Fruit fly (Drosophila melanogaster) whole organism, wandering third instar larva: ENCODE measurements around the gene GCC185.

Experiments
- Abd-B ChIP-seq: fragments of >200 bp; optimal IDR thresholded peaks from 2 replicates; lab custom pipeline; 2017; ENCODE audit warnings: missing biosample characterization, missing genetic modification characterization
- CG32264 ChIP-seq: fragments of 200-800 bp; sonication (Bioruptor generic); optimal IDR thresholded peaks from 2 replicates; lab custom pipeline; 2016; ENCODE audit warnings: missing biosample characterization, missing genetic modification characterization
- CG9705 ChIP-seq: fragments of 200-800 bp; sonication (Bioruptor generic); optimal IDR thresholded peaks from 2 replicates; lab custom pipeline; 2018; ENCODE audit warnings: missing biosample characterization, mild to moderate bottlenecking, missing genetic modification characterization
- CrebA ChIP-seq: fragments of 200-800 bp; sonication (Bioruptor generic); optimal IDR thresholded peaks from 2 replicates; lab custom pipeline; 2016; ENCODE audit warnings: missing biosample characterization, mild to moderate bottlenecking, missing genetic modification characterization, borderline replicate concordance
- Dfd ChIP-seq: fragments of >200 bp; optimal IDR thresholded peaks from 2 replicates; lab custom pipeline; 2017; ENCODE audit warnings: missing biosample characterization, missing genetic modification characterization
- Dif ChIP-seq: fragments of 200-275, 200-300 bp; sonication (Bioruptor generic); optimal IDR thresholded peaks from 2 replicates; lab custom pipeline; 2018; ENCODE audit warnings: missing biosample characterization, missing genetic modification characterization; ENCODE audit not compliant: partially characterized antibody
- GATAd ChIP-seq: sonication (Bioruptor generic); optimal IDR thresholded peaks from 2 replicates; lab custom pipeline; 2016; ENCODE audit warnings: missing biosample characterization, missing genetic modification characterization
- HLH106 ChIP-seq: fragments of 200-800 bp; optimal IDR thresholded peaks from 3 replicates; lab custom pipeline; 2019; ENCODE audit warnings: missing biosample characterization, mild to moderate bottlenecking, missing genetic modification characterization, moderate library complexity
- Hnf4 ChIP-seq: fragments of 200-800 bp; sonication (Bioruptor generic); optimal IDR thresholded peaks from 2 replicates; lab custom pipeline; 2016; ENCODE audit warnings: missing biosample characterization, mild to moderate bottlenecking, missing genetic modification characterization
- Hr78 ChIP-seq: fragments of >200 bp; optimal IDR thresholded peaks from 2 replicates; lab custom pipeline; 2017; ENCODE audit warnings: missing biosample characterization, missing genetic modification characterization
- Hr83 ChIP-seq: fragments of 200-300 bp; sonication (Bioruptor generic); optimal IDR thresholded peaks from 2 replicates; lab custom pipeline; 2016; ENCODE audit warnings: missing biosample characterization, mild to moderate bottlenecking, missing genetic modification characterization, moderate library complexity; ENCODE audit not compliant: poor library complexity, severe bottlenecking
- Jra ChIP-seq: sonication (Bioruptor generic); optimal IDR thresholded peaks from 2 replicates; lab custom pipeline; 2016; ENCODE audit warnings: missing biosample characterization, missing genetic modification characterization
- Mio ChIP-seq: sonication (Bioruptor generic); optimal IDR thresholded peaks from 2 replicates; lab custom pipeline; 2016; ENCODE audit warnings: missing biosample characterization, missing genetic modification characterization
- Myc ChIP-seq: fragments of >200 bp; optimal IDR thresholded peaks from 2 replicates; lab custom pipeline; 2017
- N ChIP-seq: fragments of >200 bp; optimal IDR thresholded peaks from 2 replicates; lab custom pipeline; 2018; ENCODE audit warnings: missing biosample characterization, missing external identifiers, missing genetic modification characterization
- OdsH ChIP-seq: fragments of 200-800 bp; sonication (Bioruptor generic); optimal IDR thresholded peaks from 2 replicates; lab custom pipeline; 2016; ENCODE audit warnings: missing biosample characterization, mild to moderate bottlenecking, missing genetic modification characterization
- Rel ChIP-seq, 2 experiments: fragments of 200-800 bp; sonication (Bioruptor generic) in 1 of 2; optimal IDR thresholded peaks; 2 replicates in 1 of 2; 3 replicates in 1 of 2; lab custom pipeline; 2016 to 2019; ENCODE audit warnings: mild to moderate bottlenecking in 2 of 2, missing biosample characterization in 2 of 2, missing genetic modification characterization in 2 of 2, moderate library complexity in 1 of 2
- Sp1 ChIP-seq: fragments of 200-800 bp; sonication (Bioruptor generic); optimal IDR thresholded peaks from 3 replicates; lab custom pipeline; 2019; ENCODE audit warnings: missing biosample characterization, mild to moderate bottlenecking, missing genetic modification characterization, moderate library complexity
- Vsx2 ChIP-seq: fragments of 200-300, 225-300 bp; sonication (Bioruptor generic); optimal IDR thresholded peaks from 2 replicates; lab custom pipeline; 2018; ENCODE audit warnings: missing biosample characterization, missing genetic modification characterization; ENCODE audit not compliant: partially characterized antibody
- br ChIP-seq: fragments of 200-800 bp; sonication (Bioruptor generic); optimal IDR thresholded peaks from 2 replicates; lab custom pipeline; 2016; ENCODE audit warnings: missing biosample characterization, missing genetic modification characterization
- brk ChIP-seq: fragments of 200-800 bp; sonication (Bioruptor generic); optimal IDR thresholded peaks from 2 replicates; lab custom pipeline; 2016; ENCODE audit warnings: missing biosample characterization, mild to moderate bottlenecking, missing genetic modification characterization
- dl ChIP-seq, 2 experiments: fragments of 175-275, 200-275 bp in 1 of 2; fragments of 200-275 bp in 1 of 2; sonication (Bioruptor generic); optimal IDR thresholded peaks; lab custom pipeline; 2018; ENCODE audit warnings: mild to moderate bottlenecking in 2 of 2, missing biosample characterization in 2 of 2, missing genetic modification characterization in 2 of 2, moderate library complexity in 2 of 2; ENCODE audit not compliant: partially characterized antibody in 2 of 2, insufficient read depth in 1 of 2
- dmrt93B ChIP-seq: fragments of 200-800 bp; sonication (Bioruptor generic); optimal IDR thresholded peaks from 2 replicates; lab custom pipeline; 2018; ENCODE audit warnings: missing biosample characterization, mild to moderate bottlenecking, missing genetic modification characterization
- dsf ChIP-seq: sonication (Bioruptor generic); optimal IDR thresholded peaks from 2 replicates; lab custom pipeline; 2016; ENCODE audit warnings: missing biosample characterization, missing genetic modification characterization, borderline replicate concordance
- ey ChIP-seq: fragments of 200-800 bp; sonication (Bioruptor generic); optimal IDR thresholded peaks from 2 replicates; lab custom pipeline; 2016; ENCODE audit warnings: missing biosample characterization, missing genetic modification characterization
- foxo ChIP-seq, 2 experiments: fragments of 200-800 bp; sonication (Bioruptor generic); optimal IDR thresholded peaks; 2 replicates in 1 of 2; 3 replicates in 1 of 2; lab custom pipeline; 2016 to 2017; ENCODE audit warnings: missing biosample characterization in 2 of 2, missing genetic modification characterization in 2 of 2
- fru ChIP-seq: fragments of 200-800 bp; sonication (Bioruptor generic); optimal IDR thresholded peaks from 3 replicates; lab custom pipeline; 2016; ENCODE audit warnings: missing biosample characterization, mild to moderate bottlenecking, missing genetic modification characterization
- h ChIP-seq: fragments of 200-800 bp; sonication (Bioruptor generic); optimal IDR thresholded peaks from 3 replicates; lab custom pipeline; 2016; ENCODE audit warnings: missing biosample characterization, mild to moderate bottlenecking, missing genetic modification characterization
- jim ChIP-seq: fragments of 175-275, 200-325 bp; sonication (Bioruptor generic); optimal IDR thresholded peaks from 2 replicates; lab custom pipeline; 2016; ENCODE audit warnings: missing biosample characterization, mild to moderate bottlenecking, missing genetic modification characterization
- lola ChIP-seq: fragments of >200 bp; optimal IDR thresholded peaks from 2 replicates; lab custom pipeline; 2017; ENCODE audit warnings: missing biosample characterization, missing genetic modification characterization
- pan ChIP-seq: fragments of >200 bp; optimal IDR thresholded peaks from 2 replicates; lab custom pipeline; 2017
- psq ChIP-seq: fragments of 200-800 bp; sonication (Bioruptor generic); optimal IDR thresholded peaks from 3 replicates; lab custom pipeline; 2017; ENCODE audit warnings: missing biosample characterization, mild to moderate bottlenecking, missing genetic modification characterization, moderate library complexity
- rgr ChIP-seq: fragments of 200-800 bp; sonication (Bioruptor generic); optimal IDR thresholded peaks from 3 replicates; lab custom pipeline; 2016; ENCODE audit warnings: missing biosample characterization, mild to moderate bottlenecking, missing genetic modification characterization
- sage ChIP-seq: fragments of 200-800 bp; sonication (Bioruptor generic); optimal IDR thresholded peaks from 2 replicates; lab custom pipeline; 2016; ENCODE audit warnings: missing biosample characterization, mild to moderate bottlenecking, missing genetic modification characterization
- sv ChIP-seq: fragments of 200-800 bp; sonication (Bioruptor generic); optimal IDR thresholded peaks from 3 replicates; lab custom pipeline; 2016; ENCODE audit warnings: missing biosample characterization, missing genetic modification characterization
- tai ChIP-seq: sonication (Bioruptor generic); optimal IDR thresholded peaks from 2 replicates; lab custom pipeline; 2016; ENCODE audit warnings: missing biosample characterization, missing genetic modification characterization
- usp ChIP-seq: fragments of >200 bp; optimal IDR thresholded peaks from 2 replicates; lab custom pipeline; 2017; ENCODE audit warnings: missing biosample characterization, missing genetic modification characterization
- woc ChIP-seq: sonication (Bioruptor generic); optimal IDR thresholded peaks from 2 replicates; lab custom pipeline; 2016; ENCODE audit warnings: missing biosample characterization, mild to moderate bottlenecking, missing genetic modification characterization

GCC185 gene

DNA sequence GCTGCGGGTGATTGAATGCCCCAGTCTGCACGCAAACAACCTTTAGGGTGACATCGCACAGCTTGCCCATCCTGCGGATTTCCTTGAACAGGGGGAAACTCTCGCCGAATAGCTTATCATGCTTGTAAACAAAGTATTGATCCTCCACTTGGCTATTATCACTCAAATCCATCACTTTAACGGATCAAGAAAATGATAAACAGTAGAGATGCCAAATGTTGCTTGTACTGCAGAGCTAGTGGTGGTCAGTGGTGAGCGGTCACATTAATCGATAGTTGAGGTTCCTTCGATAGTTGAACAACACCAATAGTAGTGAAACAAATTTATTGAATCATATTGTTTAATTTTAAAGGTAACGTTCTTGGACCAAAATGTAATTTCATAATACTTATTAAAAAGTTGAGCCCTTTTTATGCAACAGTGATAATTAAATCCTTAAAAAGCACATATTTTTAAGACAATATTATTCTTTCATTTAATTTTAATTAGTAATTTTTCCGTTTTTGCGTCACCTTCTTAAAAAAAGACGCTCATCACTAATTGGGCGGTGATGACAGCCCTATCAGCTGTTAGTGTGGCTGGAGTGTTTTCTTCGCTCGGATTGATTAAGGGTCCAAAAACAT is at the start of gene GCC185, which contains the start of gene KLHL18:
GCC185 (plus strand) TSS at position 571 of the 623 bp plus-strand sequence.
KLHL18 (minus strand) TSS at position 233 of the 623 bp plus-strand sequence.
- TF ChIP-seq sage (GFP tag; lab: Kevin White, UChicago), result no peak
- peak; percentile 61 for TF ChIP-seq br (GFP tag; lab: Kevin White, UChicago)
- TF ChIP-seq h, result peak; percentile 84
- TF ChIP-seq CrebA (GFP tag; lab: Kevin White, UChicago), result no peak
- TF ChIP-seq brk (GFP tag; lab: Kevin White, UChicago), result no peak
- TF ChIP-seq N (GFP tag; lab: Kevin White, UChicago), result no peak
- peak in 1 of 2 experiments; percentile 89 for TF ChIP-seq foxo (GFP tag; optimal IDR thresholded peaks at IDR 0.05; lab: Kevin White, UChicago)
- no peak for TF ChIP-seq Mio (GFP tag; lab: Kevin White, UChicago)
- TF ChIP-seq CG9705, result peak; percentile 72
- no peak for TF ChIP-seq Hr78
- peak; percentile 84 for TF ChIP-seq dmrt93B
- peak; percentile 78 for TF ChIP-seq OdsH
- TF ChIP-seq Abd-B (GFP tag; lab: Kevin White, UChicago), result no peak
- TF ChIP-seq lola (GFP tag; lab: Kevin White, UChicago), result no peak
- peak; percentile 91 for TF ChIP-seq HLH106 (tag; lab: Kevin White, UChicago)
- no peak for TF ChIP-seq Dfd (GFP tag; lab: Kevin White, UChicago)
- TF ChIP-seq Sp1 (GFP tag; lab: Kevin White, UChicago), result peak; percentile 76
- peak; percentile 85 for TF ChIP-seq rgr
- no peak for TF ChIP-seq jim
- no peak for TF ChIP-seq Dif
- no peak for TF ChIP-seq Jra (GFP tag; lab: Kevin White, UChicago)
- no peak for TF ChIP-seq usp (GFP tag; lab: Kevin White, UChicago)
- TF ChIP-seq Rel (GFP tag; optimal IDR thresholded peaks at IDR 0.05; lab: Kevin White, UChicago), result no peak
- peak; percentile 10 for TF ChIP-seq Rel (tag; optimal IDR thresholded peaks at IDR 0.05; lab: Kevin White, UChicago)
- no peak for TF ChIP-seq Hr83
- TF ChIP-seq fru (GFP tag; lab: Kevin White, UChicago), result peak; percentile 82
- TF ChIP-seq dl (GFP tag; optimal IDR thresholded peaks at IDR 0.05; lab: Kevin White, UChicago; ENCODE audit: insufficient read depth in 1 of 2, partially characterized antibody in 2 of 2), result no peak
- peak; percentile 54 for TF ChIP-seq GATAd
- no peak for TF ChIP-seq Vsx2 (GFP tag; lab: Kevin White, UChicago)
- TF ChIP-seq CG32264 (GFP tag; lab: Kevin White, UChicago), result no peak
- TF ChIP-seq ey (GFP tag; lab: Kevin White, UChicago), result peak; percentile 78
- peak; percentile 69 for TF ChIP-seq dsf (GFP tag; lab: Kevin White, UChicago)
- peak; percentile 80 for TF ChIP-seq sv (GFP tag; lab: Kevin White, UChicago)
- TF ChIP-seq woc (GFP tag; lab: Kevin White, UChicago), result peak; percentile 93
- peak; percentile 78 for TF ChIP-seq psq
- TF ChIP-seq tai (GFP tag; lab: Kevin White, UChicago), result no peak
- TF ChIP-seq Myc (lab: Kevin White, UChicago), result peak; percentile 86
- TF ChIP-seq Hnf4 (GFP tag; lab: Kevin White, UChicago), result no peak
- no peak for TF ChIP-seq pan (lab: Kevin White, UChicago)

dm6 chr3R:11962739-11963214 is 47.8 kb upstream of the GCC185 start, which contains the start of the genes CG3281 and aurA:
Gene CG3281, minus strand, starts transcription at chr3R:11962805.
Gene aurA, plus strand, starts transcription at chr3R:11963124.
- TF ChIP-seq dmrt93B (peak; percentile 65), Dif (no peak), HLH106 (tag; lab: Kevin White, UChicago) (peak; percentile 81), Abd-B (GFP tag; lab: Kevin White, UChicago) (no peak), usp (GFP tag; lab: Kevin White, UChicago) (no peak), GATAd (peak; percentile 74), Dfd (GFP tag; lab: Kevin White, UChicago) (no peak), Hr78 (no peak), psq (peak; percentile 59), foxo (GFP tag; optimal IDR thresholded peaks at IDR 0.05; lab: Kevin White, UChicago) (peak in 1 of 2 experiments; percentile 84), lola (GFP tag; lab: Kevin White, UChicago) (no peak), fru (GFP tag; lab: Kevin White, UChicago) (peak; percentile 78), h (peak; percentile 87), brk (GFP tag; lab: Kevin White, UChicago) (no peak), sage (GFP tag; lab: Kevin White, UChicago) (no peak), Jra (GFP tag; lab: Kevin White, UChicago) (peak; percentile 91), rgr (peak; percentile 83), Hnf4 (GFP tag; lab: Kevin White, UChicago) (peak; percentile 86), Hr83 (peak; percentile 45), dsf (GFP tag; lab: Kevin White, UChicago) (peak; percentile 85), tai (GFP tag; lab: Kevin White, UChicago) (no peak), pan (lab: Kevin White, UChicago) (no peak), Sp1 (GFP tag; lab: Kevin White, UChicago) (peak; percentile 72), Myc (lab: Kevin White, UChicago) (peak; percentile 69), dl (GFP tag; optimal IDR thresholded peaks at IDR 0.05; lab: Kevin White, UChicago; ENCODE audit: insufficient read depth in 1 of 2, partially characterized antibody in 2 of 2) (no peak), CG32264 (GFP tag; lab: Kevin White, UChicago) (peak; percentile 55), sv (GFP tag; lab: Kevin White, UChicago) (peak; percentile 54), N (GFP tag; lab: Kevin White, UChicago) (no peak), Mio (GFP tag; lab: Kevin White, UChicago) (no peak), Rel (GFP tag; optimal IDR thresholded peaks at IDR 0.05; lab: Kevin White, UChicago) (no peak), Rel (tag; optimal IDR thresholded peaks at IDR 0.05; lab: Kevin White, UChicago) (no peak), jim (no peak), ey (GFP tag; lab: Kevin White, UChicago) (peak; percentile 80), CrebA (GFP tag; lab: Kevin White, UChicago) (no peak), CG9705 (peak; percentile 67), OdsH (peak; percentile 66), woc (GFP tag; lab: Kevin White, UChicago) (peak; percentile 94), Vsx2 (GFP tag; lab: Kevin White, UChicago) (no peak), br (GFP tag; lab: Kevin White, UChicago) (peak; percentile 73)
